Worm (Caenorhabditis elegans): Measurements from ENCODE around the gene srbc-40.
A peak's percentile ranks its signal among the peaks of the same experiment; 100 is the strongest.

The srbc-40 gene

DNA sequence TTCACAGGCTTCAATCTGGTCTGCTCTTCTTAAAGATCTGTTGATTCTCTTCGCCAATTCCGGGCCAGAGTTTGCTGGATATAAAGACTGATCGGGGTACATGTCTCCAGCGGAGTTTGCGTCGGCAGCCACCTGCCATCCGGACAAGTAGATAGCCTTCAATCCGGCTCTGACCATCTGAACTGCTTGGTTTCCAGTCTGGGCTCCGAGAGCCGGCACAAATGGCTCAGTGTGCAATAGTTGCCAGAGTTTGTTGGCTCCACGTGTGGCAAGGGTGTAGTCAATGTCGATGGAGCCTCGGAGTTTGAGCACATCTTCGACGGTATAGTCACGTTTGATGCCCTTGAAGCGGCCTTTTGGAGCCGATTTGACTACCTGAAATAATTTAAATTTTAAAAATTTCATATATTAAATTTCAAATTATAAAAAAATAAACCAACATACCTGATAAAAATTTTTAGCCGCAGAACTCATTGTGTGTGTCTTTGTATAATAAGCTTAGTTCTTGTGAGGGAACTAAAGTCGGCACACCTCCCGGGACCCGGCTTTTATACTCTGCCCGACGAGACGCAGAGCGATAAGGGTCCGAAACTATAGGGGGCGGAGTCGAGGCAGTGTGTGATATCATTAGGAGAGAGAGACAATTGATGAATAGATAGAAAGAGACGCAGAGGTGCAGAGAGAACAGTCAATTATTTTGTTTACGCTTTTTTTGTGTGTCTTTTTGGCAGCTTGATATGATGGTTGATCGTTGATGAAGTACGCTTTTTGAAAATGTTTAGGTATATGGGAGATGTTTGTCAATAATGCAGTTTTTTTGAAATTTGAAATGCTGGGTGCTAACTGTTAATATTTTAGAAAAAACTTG, 8.1 kb upstream of the srbc-40 start, which contains the start of the genes icl-1 and srh-2:
Gene icl-1, minus strand, starts transcription at position 521 of the 868 bp plus-strand sequence.
Gene srh-2, plus strand, starts transcription at position 818 of the 868 bp plus-strand sequence.
- TF ChIP-seq sea-1 (GFP tag; conservative IDR thresholded peaks at IDR 0.05) (no peak), B0310.2 (tag; optimal IDR thresholded peaks at IDR 0.05) (no peak), F13C5.2 (tag; optimal IDR thresholded peaks at IDR 0.05) (no peak), ets-7 (tag; optimal IDR thresholded peaks at IDR 0.05) (no peak), flt-1 (GFP tag; IDR thresholded peaks at IDR 0.05) (no peak), tra-4 (tag; optimal IDR thresholded peaks at IDR 0.05) (no peak), pes-1 (GFP tag; IDR thresholded peaks at IDR 0.05) (no peak)

DNA sequence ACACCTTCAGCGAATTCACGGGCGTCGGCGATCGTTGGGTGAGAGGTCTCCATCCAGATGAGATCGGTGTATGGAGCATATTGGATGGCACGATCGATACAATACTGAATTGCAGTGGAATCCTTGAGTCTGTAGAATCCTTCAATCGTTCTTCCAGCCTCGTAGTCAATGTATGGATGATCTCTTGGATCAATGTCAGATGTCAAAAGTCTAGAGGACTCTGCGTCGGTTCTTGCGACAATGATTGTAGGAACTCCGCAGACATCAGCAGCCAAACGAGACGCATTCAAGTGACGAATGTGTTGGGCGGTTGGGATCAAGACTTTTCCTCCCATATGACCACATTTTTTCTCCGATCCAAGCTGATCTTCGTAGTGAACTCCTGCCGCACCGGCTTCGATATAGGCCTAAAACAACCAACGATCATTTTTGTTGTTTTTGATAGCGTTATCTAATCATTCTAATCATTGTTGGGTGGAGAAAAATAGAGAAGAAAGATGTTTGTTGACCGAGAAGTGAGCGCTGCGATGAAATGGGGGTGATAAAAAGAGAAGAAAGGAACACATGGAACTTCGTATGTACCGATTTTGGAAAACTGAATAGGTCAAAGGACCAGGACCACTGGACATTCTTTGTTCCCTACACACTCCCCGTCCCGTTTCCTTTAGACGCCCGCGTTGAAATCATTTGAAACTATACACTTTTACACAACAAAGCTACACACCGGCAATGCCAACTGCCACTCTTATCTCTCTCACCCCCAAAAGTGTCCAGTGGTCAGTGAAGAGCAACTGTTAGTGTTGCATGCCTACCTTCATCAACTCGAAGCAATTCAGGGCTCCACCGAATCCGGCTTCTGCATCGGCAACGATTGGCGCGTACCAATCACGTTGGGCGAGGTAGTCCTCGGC, 7.2 kb upstream of the srbc-40 start:
- no peak for TF ChIP-seq F13C5.2 (tag; optimal IDR thresholded peaks at IDR 0.05)
- no peak for TF ChIP-seq ets-7 (tag; optimal IDR thresholded peaks at IDR 0.05)
- no peak for TF ChIP-seq B0310.2 (tag; optimal IDR thresholded peaks at IDR 0.05)

ce11 chrV:725807-726572, 6.4 kb upstream of the srbc-40 start:
- no peak for TF ChIP-seq hnd-1 (tag; optimal IDR thresholded peaks at IDR 0.05)
- peak; percentile 12 for TF ChIP-seq aly-1 (tag; optimal IDR thresholded peaks at IDR 0.05)
- TF ChIP-seq tbx-37 (GFP tag; conservative IDR thresholded peaks at IDR 0.05) = no peak

- no peak for TF ChIP-seq aly-1 (tag; optimal IDR thresholded peaks at IDR 0.05)
- no peak for TF ChIP-seq hmg-4 (GFP tag; optimal IDR thresholded peaks at IDR 0.05)
- TF ChIP-seq tbx-37 (GFP tag; conservative IDR thresholded peaks at IDR 0.05) = no peak
- TF ChIP-seq hmbx-1 (tag; optimal IDR thresholded peaks at IDR 0.05) = no peak
- TF ChIP-seq F13C5.2 (tag; optimal IDR thresholded peaks at IDR 0.05) = no peak
- TF ChIP-seq flt-1 (GFP tag; IDR thresholded peaks at IDR 0.05) = no peak
- TF ChIP-seq ceh-36 (tag; optimal IDR thresholded peaks at IDR 0.05) = no peak
- no peak for TF ChIP-seq sea-1 (GFP tag; conservative IDR thresholded peaks at IDR 0.05)
- no peak for TF ChIP-seq ets-7 (tag; optimal IDR thresholded peaks at IDR 0.05)
- TF ChIP-seq hnd-1 (tag; optimal IDR thresholded peaks at IDR 0.05) = no peak
- no peak for TF ChIP-seq tbx-11 (GFP tag; IDR thresholded peaks at IDR 0.05)
- no peak for TF ChIP-seq ceh-13 (GFP tag; optimal IDR thresholded peaks at IDR 0.05)
- no peak for TF ChIP-seq scrt-1 (GFP tag; IDR thresholded peaks at IDR 0.05)
- no peak for TF ChIP-seq pes-1 (GFP tag; IDR thresholded peaks at IDR 0.05)
- no peak for TF ChIP-seq tra-4 (tag; optimal IDR thresholded peaks at IDR 0.05)
- TF ChIP-seq B0310.2 (tag; optimal IDR thresholded peaks at IDR 0.05) = no peak
- no peak for TF ChIP-seq ama-1 (optimal IDR thresholded peaks at IDR 0.05)
These were observed 5.5 kb upstream of the srbc-40 start for ce11 chrV:724946-725806.

- TF ChIP-seq flt-1 (GFP tag; IDR thresholded peaks at IDR 0.05) (no peak), ceh-36 (tag; optimal IDR thresholded peaks at IDR 0.05) (no peak), tra-4 (tag; optimal IDR thresholded peaks at IDR 0.05) (no peak), ama-1 (optimal IDR thresholded peaks at IDR 0.05) (no peak), hnd-1 (tag; optimal IDR thresholded peaks at IDR 0.05) (no peak), tbx-37 (GFP tag; conservative IDR thresholded peaks at IDR 0.05) (no peak), hmbx-1 (tag; optimal IDR thresholded peaks at IDR 0.05) (no peak), pes-1 (GFP tag; IDR thresholded peaks at IDR 0.05) (no peak; the same call in 1 of the 2 replicates), B0310.2 (tag; optimal IDR thresholded peaks at IDR 0.05) (no peak), hmg-4 (GFP tag; optimal IDR thresholded peaks at IDR 0.05) (no peak), F13C5.2 (tag; optimal IDR thresholded peaks at IDR 0.05) (no peak), ets-7 (tag; optimal IDR thresholded peaks at IDR 0.05) (no peak), aly-1 (tag; optimal IDR thresholded peaks at IDR 0.05) (no peak), scrt-1 (GFP tag; IDR thresholded peaks at IDR 0.05) (no peak)
These were observed 4.8 kb upstream of the srbc-40 start for ce11 chrV:724470-724890.

DNA sequence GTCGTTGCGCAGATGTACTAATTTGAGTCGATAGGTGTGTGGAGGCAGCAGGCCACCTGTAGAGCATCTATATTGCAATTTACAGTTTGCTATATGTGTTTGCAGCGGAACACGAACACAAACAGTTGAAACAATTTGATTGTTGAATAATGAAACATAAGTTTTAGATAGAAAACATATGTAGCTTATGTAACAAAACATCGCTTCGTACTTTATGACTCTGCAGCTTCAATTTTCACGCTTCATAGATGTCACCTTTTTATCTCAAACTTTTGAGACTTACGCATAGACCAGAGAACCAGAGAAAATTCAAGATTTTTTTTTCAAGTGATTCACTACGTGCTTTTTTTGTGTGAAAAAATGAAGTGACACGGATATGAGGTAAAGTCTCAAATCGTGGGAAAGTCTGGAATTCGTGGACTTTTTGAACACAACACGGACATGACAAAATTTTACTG, 4.3 kb upstream of the srbc-40 start, which contains the start of gene fbxb-72:
Gene fbxb-72, minus strand, starts transcription at position 58 of the 458 bp plus-strand sequence.
- TF ChIP-seq ets-7 (tag; optimal IDR thresholded peaks at IDR 0.05) = no peak
- TF ChIP-seq tbx-37 (GFP tag; conservative IDR thresholded peaks at IDR 0.05) = no peak
- no peak for TF ChIP-seq scrt-1 (GFP tag; IDR thresholded peaks at IDR 0.05)
- no peak for TF ChIP-seq ceh-13 (GFP tag; optimal IDR thresholded peaks at IDR 0.05)
- no peak for TF ChIP-seq pes-1 (GFP tag; IDR thresholded peaks at IDR 0.05)
- no peak for TF ChIP-seq hmg-4 (GFP tag; optimal IDR thresholded peaks at IDR 0.05)
- no peak for TF ChIP-seq hmbx-1 (tag; optimal IDR thresholded peaks at IDR 0.05)
- TF ChIP-seq ama-1 (optimal IDR thresholded peaks at IDR 0.05) = no peak
- TF ChIP-seq F13C5.2 (tag; optimal IDR thresholded peaks at IDR 0.05) = no peak
- TF ChIP-seq sea-1 (GFP tag; conservative IDR thresholded peaks at IDR 0.05) = no peak
- TF ChIP-seq aly-1 (tag; optimal IDR thresholded peaks at IDR 0.05) = no peak
- no peak for TF ChIP-seq hnd-1 (tag; optimal IDR thresholded peaks at IDR 0.05)

Data from whole organism, early embryonic.